Fruit fly (Drosophila melanogaster): ENCODE data around the gene CG3430.

Gene CG3430

DNA sequence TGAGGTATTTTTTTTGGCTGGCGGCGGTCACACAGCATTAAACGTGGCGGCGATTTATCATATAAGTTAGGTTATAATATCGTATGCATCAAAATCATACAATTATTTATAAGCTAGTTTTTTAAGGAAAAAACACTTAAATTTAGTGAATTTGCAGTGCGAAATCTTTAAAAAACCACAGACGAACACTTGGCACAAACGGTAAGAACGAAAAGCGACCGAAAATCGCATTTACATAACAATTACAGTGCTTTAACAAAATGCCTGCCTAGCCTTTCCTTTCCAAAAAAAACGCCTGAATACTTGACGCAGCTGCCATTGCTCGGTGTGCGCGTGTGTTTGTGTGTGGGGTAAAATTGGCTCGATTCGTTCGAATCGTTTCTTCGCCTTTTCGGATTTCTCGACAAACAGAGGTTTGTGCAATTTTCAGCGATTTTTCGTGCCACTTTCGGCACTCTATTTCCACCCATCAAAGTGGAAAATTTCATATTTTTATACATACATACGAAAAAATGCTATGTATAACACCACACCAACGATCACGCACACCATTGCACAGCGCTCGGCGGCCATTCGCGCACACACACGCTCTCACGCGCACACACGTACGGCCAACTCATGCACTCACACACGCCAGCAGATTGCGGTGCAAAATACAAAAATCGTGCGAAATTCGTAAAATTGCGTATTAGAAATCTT is 36.0 kb upstream of the CG3430 start, which contains the start of gene Hrb27C (continued):
- no peak for TF ChIP-seq CG32772 (GFP tag; IDR thresholded peaks at IDR 0.05)
- no peak for TF ChIP-seq CG30020 (tag; optimal IDR thresholded peaks at IDR 0.05)
- peak; percentile 68 for TF ChIP-seq MESR4 (GFP tag; optimal IDR thresholded peaks at IDR 0.05)
- TF ChIP-seq CG15011 (GFP tag; optimal IDR thresholded peaks at IDR 0.05) = no peak
- no peak for TF ChIP-seq CG12744 (GFP tag; optimal IDR thresholded peaks at IDR 0.05)
- no peak for TF ChIP-seq scrt (GFP tag; optimal IDR thresholded peaks at IDR 0.05)
- TF ChIP-seq pho (GFP tag; optimal IDR thresholded peaks at IDR 0.05) = no peak
- no peak for TF ChIP-seq ftz-f1 (GFP tag; optimal IDR thresholded peaks at IDR 0.05)
- TF ChIP-seq CG15479 (GFP tag; optimal IDR thresholded peaks at IDR 0.05) = peak; percentile 96
- TF ChIP-seq gfzf (GFP tag; optimal IDR thresholded peaks at IDR 0.05) = peak; percentile 26
- no peak for TF ChIP-seq zen (tag; optimal IDR thresholded peaks at IDR 0.05)
- TF ChIP-seq CG7745 (tag; optimal IDR thresholded peaks at IDR 0.05) = no peak
- no peak for TF ChIP-seq pzg (GFP tag; optimal IDR thresholded peaks at IDR 0.05)
- no peak for TF ChIP-seq CG13296 (GFP tag; optimal IDR thresholded peaks at IDR 0.05)
- peak in 1 of 2 experiments; percentile 86 for TF ChIP-seq Pdp1 (GFP tag; optimal IDR thresholded peaks at IDR 0.05)
- no peak for TF ChIP-seq CG34376 (GFP tag; optimal IDR thresholded peaks at IDR 0.05)
- TF ChIP-seq bsh (GFP tag; optimal IDR thresholded peaks at IDR 0.05) = no peak
- no peak for TF ChIP-seq btn (GFP tag; optimal IDR thresholded peaks at IDR 0.05)
- TF ChIP-seq HmgD (GFP tag; optimal IDR thresholded peaks at IDR 0.05) = no peak
- peak; percentile 53; the same call in 1 of the 2 replicates for TF ChIP-seq bbx (GFP tag; IDR thresholded peaks at IDR 0.05; ENCODE audit: partially characterized antibody)
- no peak for TF ChIP-seq CG11723 (GFP tag; optimal IDR thresholded peaks at IDR 0.05)
- TF ChIP-seq Dbx (GFP tag; IDR thresholded peaks at IDR 0.05) = peak; percentile 50; the same call in 1 of the 3 replicates
- TF ChIP-seq Bgb (GFP tag; IDR thresholded peaks at IDR 0.05; ENCODE audit: partially characterized antibody) = peak; percentile 40; the same call in 1 of the 2 replicates
- TF ChIP-seq Dref (GFP tag; IDR thresholded peaks at IDR 0.05) = no peak
- no peak for TF ChIP-seq NfI (GFP tag; optimal IDR thresholded peaks at IDR 0.05)
- TF ChIP-seq CG8359 (GFP tag; optimal IDR thresholded peaks at IDR 0.05; ENCODE audit: borderline replicate concordance) = no peak
- TF ChIP-seq CG33557 (GFP tag; optimal IDR thresholded peaks at IDR 0.05) = no peak
- TF ChIP-seq CG8924 (tag; optimal IDR thresholded peaks at IDR 0.05) = peak; percentile 15
- 0 out of 4 replicates have a peak, but pooled peaks have one; percentile 60 for TF ChIP-seq chinmo (GFP tag; IDR thresholded peaks at IDR 0.05; ENCODE audit: partially characterized antibody)
- TF ChIP-seq sd (tag; optimal IDR thresholded peaks at IDR 0.05) = peak; percentile 58
- no peak for TF ChIP-seq so (GFP tag; IDR thresholded peaks at IDR 0.05)
- TF ChIP-seq CG3838 (GFP tag; optimal IDR thresholded peaks at IDR 0.05) = no peak
- TF ChIP-seq CG10979 (tag; optimal IDR thresholded peaks at IDR 0.05) = no peak
- peak; percentile 97 for TF ChIP-seq cg (GFP tag; optimal IDR thresholded peaks at IDR 0.05)
- no peak for TF ChIP-seq CG4282 (GFP tag; optimal IDR thresholded peaks at IDR 0.05)
- no peak for TF ChIP-seq CG13775 (GFP tag; optimal IDR thresholded peaks at IDR 0.05)
- peak; percentile 11 for TF ChIP-seq CG17568 (GFP tag; optimal IDR thresholded peaks at IDR 0.05)
- TF ChIP-seq GATAe (GFP tag; conservative IDR thresholded peaks at IDR 0.05) = no peak
- no peak for TF ChIP-seq CG2712 (tag; optimal IDR thresholded peaks at IDR 0.05)
- TF ChIP-seq Vsx1 (GFP tag; optimal IDR thresholded peaks at IDR 0.05) = no peak
- TF ChIP-seq CG14965 (GFP tag; optimal IDR thresholded peaks at IDR 0.05; ENCODE audit: borderline replicate concordance) = no peak
- no peak for TF ChIP-seq prd (optimal IDR thresholded peaks at IDR 0.05)
- TF ChIP-seq prd (GFP tag; IDR thresholded peaks at IDR 0.05) = no peak
- no peak for TF ChIP-seq toy (GFP tag; IDR thresholded peaks at IDR 0.05)
- TF ChIP-seq sens (GFP tag) = no peak
- TF ChIP-seq CG18011 (GFP tag; optimal IDR thresholded peaks at IDR 0.05) = no peak
- no peak for TF ChIP-seq CG14667 (GFP tag; IDR thresholded peaks at IDR 0.05)
- no peak for TF ChIP-seq caup (GFP tag; optimal IDR thresholded peaks at IDR 0.05; ENCODE audit: severe bottlenecking)

All from whole organism, embryonic.